Worm (Caenorhabditis elegans): ENCODE results near the gene bath-47.
"Not testable (repeated sequence)": the region's sequence is repeated elsewhere in the genome, so short reads cannot be mapped to it uniquely, and the experiment has no call there.

Gene bath-47

ce11 chrII:1601507-1601906 is at the start of gene bath-47:
Gene bath-47 (plus strand): TSS chrII:1601811.
- no peak for TF ChIP-seq unc-62 (GFP tag; optimal IDR thresholded peaks at IDR 0.05)

ce11 chrII:1556217-1556616 is 45.4 kb upstream of the bath-47 start, which contains the start of the genes fbxb-54 and fbxb-50:
Gene fbxb-54 (minus strand): TSS chrII:1556317.
Gene fbxb-50 (plus strand): TSS chrII:1556443.
- not testable (repeated sequence) for TF ChIP-seq unc-62 (GFP tag; optimal IDR thresholded peaks at IDR 0.05)

- no peak for TF ChIP-seq unc-62 (GFP tag; optimal IDR thresholded peaks at IDR 0.05)
Observed at ce11 chrII:1560839-1561238, 40.8 kb upstream of the bath-47 start.

- TF ChIP-seq unc-62 (GFP tag; optimal IDR thresholded peaks at IDR 0.05), result no peak
Observed at ce11 chrII:1561863-1562262, 39.7 kb upstream of the bath-47 start, which contains the start of gene K05F6.14. Gene K05F6.14 (plus strand): TSS chrII:1562163.

DNA sequence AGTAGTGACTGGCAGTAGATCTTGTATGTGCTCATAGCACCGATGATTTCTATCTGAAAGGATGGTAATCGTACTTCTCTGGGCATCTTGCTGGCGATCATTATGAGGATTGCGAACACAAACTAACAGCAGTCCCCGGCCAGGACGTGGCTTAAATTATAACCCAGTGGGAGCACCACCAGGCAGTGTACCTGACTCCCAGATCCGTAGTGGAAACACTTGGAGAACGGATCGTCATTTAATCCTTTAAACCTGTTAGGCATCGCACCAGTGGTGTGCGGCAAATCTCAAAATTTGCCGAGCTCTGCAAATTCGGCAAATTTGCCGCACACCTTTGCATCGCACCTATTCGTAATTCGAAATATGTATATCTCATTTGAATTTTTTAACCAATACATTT is 34.0 kb upstream of the bath-47 start, which contains the start of gene K05F6.8:
TSS of gene K05F6.8 (minus strand) at position 101 of the 400 bp plus-strand sequence.
- TF ChIP-seq unc-62 (GFP tag; optimal IDR thresholded peaks at IDR 0.05), result no peak

DNA sequence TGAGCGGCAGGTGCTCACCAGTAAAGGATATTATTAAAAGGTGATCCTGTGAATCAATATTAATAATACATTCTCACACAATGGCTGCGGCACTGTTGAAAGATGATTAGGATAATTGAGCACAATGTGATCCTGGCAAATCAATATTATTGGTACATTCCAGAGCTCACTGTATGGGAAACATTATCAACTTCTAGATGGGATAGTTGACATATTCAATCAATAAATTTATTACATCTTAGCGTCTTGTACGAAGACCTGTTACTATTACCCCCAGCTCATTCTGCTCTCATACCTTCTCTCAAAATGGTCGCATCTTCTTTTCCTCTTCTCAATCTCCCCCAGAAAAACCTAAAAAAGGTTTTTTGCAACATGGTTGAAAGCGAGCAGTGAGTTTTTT is 33.4 kb upstream of the bath-47 start, which contains the start of gene fbxb-49:
TSS of gene fbxb-49 (plus strand) at position 301 of the 400 bp plus-strand sequence.
- no peak for TF ChIP-seq unc-62 (GFP tag; optimal IDR thresholded peaks at IDR 0.05)

ce11 chrII:1571032-1571431 is 30.6 kb upstream of the bath-47 start, which contains the start of gene fbxb-46:
Gene fbxb-46 (minus strand): TSS chrII:1571132.
- TF ChIP-seq unc-62 (GFP tag; optimal IDR thresholded peaks at IDR 0.05), result no peak

ce11 chrII:1576030-1576429 is 25.6 kb upstream of the bath-47 start, which contains the start of gene K05F6.10:
Gene K05F6.10 (minus strand): TSS chrII:1576130.
- TF ChIP-seq unc-62 (GFP tag; optimal IDR thresholded peaks at IDR 0.05), result no peak

ce11 chrII:1576772-1577171 is 24.8 kb upstream of the bath-47 start:
- no peak for TF ChIP-seq unc-62 (GFP tag; optimal IDR thresholded peaks at IDR 0.05)

DNA sequence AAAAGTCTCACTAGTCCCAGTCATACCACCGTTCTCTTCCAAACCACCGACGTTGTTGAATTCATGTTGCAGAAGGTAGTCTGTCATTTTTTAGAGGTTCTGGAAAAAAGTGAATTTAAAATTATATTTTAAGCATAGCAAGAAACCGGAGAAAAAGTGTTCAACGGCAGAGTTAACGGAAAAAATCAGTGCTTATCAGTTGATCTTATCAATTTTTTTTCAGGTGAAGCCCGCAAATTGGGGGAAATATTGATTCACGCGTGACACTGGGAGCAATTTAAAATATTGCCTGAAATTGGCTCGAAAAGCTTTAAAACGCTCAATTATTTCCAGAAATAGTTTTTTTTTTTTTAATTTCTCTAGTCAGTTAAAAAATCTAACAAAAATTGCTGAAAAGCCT is 21.7 kb upstream of the bath-47 start, which contains the start of gene math-38:
TSS of gene math-38 (minus strand) at position 101 of the 400 bp plus-strand sequence.
- TF ChIP-seq unc-62 (GFP tag; optimal IDR thresholded peaks at IDR 0.05), result no peak

DNA sequence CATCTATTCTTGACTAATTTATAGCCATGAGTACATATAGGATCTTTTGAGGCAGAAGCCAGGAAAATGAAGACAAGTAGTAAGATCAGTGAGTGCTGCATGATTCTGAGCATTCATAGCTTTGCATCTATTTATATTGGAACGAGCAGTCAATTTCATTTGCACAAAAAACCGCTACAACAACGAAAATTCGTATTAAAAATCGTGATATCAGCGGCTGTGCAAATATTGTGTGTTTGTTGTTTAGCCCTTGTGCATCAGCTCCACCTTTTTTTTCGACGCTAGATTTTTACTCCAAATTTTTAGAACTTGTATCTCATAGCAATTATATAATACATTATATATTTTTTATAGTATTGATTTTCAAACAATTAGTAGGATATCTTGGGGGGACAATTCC is 17.5 kb upstream of the bath-47 start, which contains the start of gene clec-21:
TSS of gene clec-21 (minus strand) at position 101 of the 400 bp plus-strand sequence.
- no peak for TF ChIP-seq unc-62 (GFP tag; optimal IDR thresholded peaks at IDR 0.05)

ce11 chrII:1586305-1586704 is 15.3 kb upstream of the bath-47 start, which contains the start of gene T07H3.8:
Gene T07H3.8 (plus strand): TSS chrII:1586605.
- no peak for TF ChIP-seq unc-62 (GFP tag; optimal IDR thresholded peaks at IDR 0.05)

DNA sequence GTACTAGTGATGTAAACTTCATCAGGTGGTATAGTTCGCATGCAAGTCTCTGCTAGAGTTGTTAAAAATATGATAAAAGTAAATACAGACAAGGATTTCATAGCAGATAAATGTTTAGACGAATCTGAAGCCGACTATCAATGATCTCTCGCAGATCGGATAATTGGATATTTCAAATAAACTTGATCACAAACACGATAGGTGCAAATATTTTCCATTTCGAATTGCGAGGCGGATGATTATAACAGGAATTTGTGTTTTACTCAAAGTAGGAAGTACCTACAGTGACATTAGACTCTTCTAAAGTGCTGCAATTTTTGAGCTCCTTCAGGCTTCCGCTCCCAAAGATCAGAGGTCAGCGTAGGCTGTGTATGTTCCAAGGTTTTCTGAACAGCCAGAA is 11.8 kb upstream of the bath-47 start, which contains the start of gene T07H3.7:
TSS of gene T07H3.7 (minus strand) at position 101 of the 400 bp plus-strand sequence.
- TF ChIP-seq unc-62 (GFP tag; optimal IDR thresholded peaks at IDR 0.05), result no peak

- no peak for TF ChIP-seq unc-62 (GFP tag; optimal IDR thresholded peaks at IDR 0.05)
Observed at ce11 chrII:1595137-1595536, 6.5 kb upstream of the bath-47 start, which contains the start of gene clec-20. Gene clec-20 (minus strand): TSS chrII:1595237.

ce11 chrII:1597101-1598088 is 4.2 kb upstream of the bath-47 start, which contains the start of gene bath-46:
Gene bath-46 (plus strand): TSS chrII:1597906.
- TF ChIP-seq unc-62 (GFP tag; optimal IDR thresholded peaks at IDR 0.05), result no peak

- TF ChIP-seq unc-62 (GFP tag; optimal IDR thresholded peaks at IDR 0.05), result no peak
Observed at ce11 chrII:1600661-1601060, 950 bp upstream of the bath-47 start, which contains the start of gene bath-26. Gene bath-26 (minus strand): TSS chrII:1600761.

Data from whole organism, dauer.